Worm (Caenorhabditis elegans) whole organism, L1 larva: ENCODE data around the gene acl-2.
"Not testable (repeated sequence)": the region's sequence is repeated elsewhere in the genome, so short reads cannot be mapped to it uniquely, and the experiment has no call there.

ENCODE experiments used
- C04F5.9 ChIP-seq: sonication (generic microtip); optimal IDR thresholded peaks from 2 replicates; lab custom pipeline; 2016; ENCODE audit warnings: missing genetic modification characterization, missing compliant biosample characterization
- C16A3.4 ChIP-seq: fragments of 150-350 bp; optimal IDR thresholded peaks from 2 replicates; lab custom pipeline; 2014; ENCODE audit warnings: missing biosample characterization, missing genetic modification characterization
- F16B12.6 ChIP-seq: fragments of 150-350 bp; optimal IDR thresholded peaks from 2 replicates; lab custom pipeline; 2014; ENCODE audit warnings: missing biosample characterization, missing genetic modification characterization
- ama-1 ChIP-seq: fragments of 150-350 bp; optimal IDR thresholded peaks from 2 replicates; lab custom pipeline; 2014
- blmp-1 ChIP-seq: fragments of 150-350 bp; optimal IDR thresholded peaks from 2 replicates; lab custom pipeline; 2014; ENCODE audit warnings: missing biosample characterization, missing genetic modification characterization
- ces-1 ChIP-seq: fragments of 150-350 bp; optimal IDR thresholded peaks from 2 replicates; lab custom pipeline; 2014; ENCODE audit warnings: missing biosample characterization, missing genetic modification reagents, missing genetic modification characterization
- dpl-1 ChIP-seq, 3 experiments: fragments of 150-350 bp in 2 of 3; sonication (generic microtip) in 1 of 3; optimal IDR thresholded peaks; 2 replicates each; lab custom pipeline; 2014 to 2017; ENCODE audit warnings: missing biosample characterization in 3 of 3, missing genetic modification characterization in 3 of 3, missing genetic modification reagents in 3 of 3
- efl-1 ChIP-seq, 4 experiments: fragments of 150-350 bp; optimal IDR thresholded peaks in 3 of 4; peaks in 1 of 4; 1 replicate in 1 of 4; 2 replicates in 3 of 4; lab custom pipeline; 2014; ENCODE audit warnings: missing biosample characterization in 2 of 4, missing genetic modification characterization in 2 of 4, missing genetic modification reagents in 2 of 4
- efl-3 ChIP-seq: fragments of 200-800 bp; sonication (Bioruptor generic); optimal IDR thresholded peaks from 2 replicates; lab custom pipeline; 2018; ENCODE audit warnings: mild to moderate bottlenecking, missing genetic modification characterization, missing compliant biosample characterization
- fkh-8 ChIP-seq: sonication (generic microtip); optimal IDR thresholded peaks from 2 replicates; lab custom pipeline; 2016; ENCODE audit warnings: mild to moderate bottlenecking, missing genetic modification characterization, missing compliant biosample characterization
- grh-1 ChIP-seq: fragments of 200-800 bp; sonication (Bioruptor generic); IDR thresholded peaks from 2 replicates; pipeline ENCODE4 v1.3.6; 2022; ENCODE audit warnings: missing genetic modification reagents, missing genetic modification characterization, missing compliant biosample characterization
- hlh-17 ChIP-seq: fragments of 200-800 bp; sonication (Bioruptor generic); optimal IDR thresholded peaks from 2 replicates; lab custom pipeline; 2018; ENCODE audit warnings: missing genetic modification characterization, mild to moderate bottlenecking, missing compliant biosample characterization, moderate library complexity, borderline replicate concordance
- isw-1 ChIP-seq: fragments of 200-800 bp; sonication (Bioruptor generic); IDR thresholded peaks from 2 replicates; pipeline ENCODE4 v1.3.6; 2022; ENCODE audit warnings: missing genetic modification characterization, missing compliant biosample characterization
- lin-14 ChIP-seq: fragments of 200-800 bp; sonication (Bioruptor generic); optimal IDR thresholded peaks from 2 replicates; lab custom pipeline; 2018; ENCODE audit warnings: mild to moderate bottlenecking, missing genetic modification characterization, moderate library complexity, missing compliant biosample characterization
- lin-35 ChIP-seq, 2 experiments: fragments of 150-350 bp; optimal IDR thresholded peaks; 2 replicates each; lab custom pipeline; 2014; ENCODE audit warnings: missing biosample characterization in 2 of 2, missing genetic modification characterization in 2 of 2, missing genetic modification reagents in 2 of 2
- lin-39 ChIP-seq: fragments of 150-350 bp; optimal IDR thresholded peaks from 2 replicates; lab custom pipeline; 2014; ENCODE audit warnings: missing biosample characterization, missing genetic modification reagents, missing genetic modification characterization
- lir-3 ChIP-seq: sonication (generic microtip); optimal IDR thresholded peaks from 2 replicates; lab custom pipeline; 2016; ENCODE audit warnings: mild to moderate bottlenecking, missing genetic modification characterization, moderate library complexity, missing compliant biosample characterization; ENCODE audit not compliant: poor library complexity
- lsy-2 ChIP-seq, 2 experiments: fragments of 150-350 bp; optimal IDR thresholded peaks; 2 replicates each; lab custom pipeline; 2014; ENCODE audit warnings: missing biosample characterization in 2 of 2, missing genetic modification characterization in 2 of 2
- mef-2 ChIP-seq: fragments of 150-350 bp; optimal IDR thresholded peaks from 2 replicates; lab custom pipeline; 2014; ENCODE audit warnings: missing biosample characterization, missing genetic modification characterization
- mep-1 ChIP-seq: fragments of 150-350 bp; optimal IDR thresholded peaks from 2 replicates; lab custom pipeline; 2014; ENCODE audit warnings: missing biosample characterization, missing genetic modification characterization
- nhr-12 ChIP-seq: sonication (generic microtip); optimal IDR thresholded peaks from 2 replicates; lab custom pipeline; 2017; ENCODE audit warnings: missing biosample characterization, missing genetic modification characterization
- nhr-19 ChIP-seq: fragments of 200-800 bp; sonication (Bioruptor generic); conservative IDR thresholded peaks from 2 replicates; pipeline ENCODE4 v1.3.6; 2022; ENCODE audit warnings: missing genetic modification characterization, missing compliant biosample characterization
- nhr-20 ChIP-seq: sonication (generic microtip); optimal IDR thresholded peaks from 2 replicates; lab custom pipeline; 2016; ENCODE audit warnings: mild to moderate bottlenecking, missing genetic modification characterization, missing compliant biosample characterization
- nhr-28 ChIP-seq: fragments of 150-350 bp; optimal IDR thresholded peaks from 2 replicates; lab custom pipeline; 2014; ENCODE audit warnings: missing biosample characterization, missing genetic modification characterization
- nhr-71 ChIP-seq: sonication (generic microtip); optimal IDR thresholded peaks from 2 replicates; lab custom pipeline; 2016; ENCODE audit warnings: mild to moderate bottlenecking, missing genetic modification characterization, moderate library complexity, missing compliant biosample characterization
- nhr-84 ChIP-seq: sonication (generic microtip); optimal IDR thresholded peaks from 2 replicates; lab custom pipeline; 2017; ENCODE audit warnings: missing biosample characterization, missing genetic modification characterization
- pag-3 ChIP-seq: sonication (generic microtip); optimal IDR thresholded peaks from 2 replicates; lab custom pipeline; 2017; ENCODE audit warnings: missing genetic modification characterization, mild to moderate bottlenecking, missing compliant biosample characterization, antibody characterized with exemption, borderline replicate concordance; ENCODE audit not compliant: insufficient read depth
- pax-3 ChIP-seq: fragments of 200-800 bp; sonication (Bioruptor generic); optimal IDR thresholded peaks from 2 replicates; lab custom pipeline; 2018; ENCODE audit warnings: mild to moderate bottlenecking, missing genetic modification characterization, moderate library complexity, missing compliant biosample characterization
- skn-1 ChIP-seq: fragments of 150-350 bp; optimal IDR thresholded peaks from 2 replicates; lab custom pipeline; 2014; ENCODE audit warnings: missing biosample characterization, missing genetic modification characterization
- snu-23 ChIP-seq: sonication (generic microtip); optimal IDR thresholded peaks from 2 replicates; lab custom pipeline; 2016; ENCODE audit warnings: missing genetic modification characterization, missing compliant biosample characterization
- sox-4 ChIP-seq: sonication (generic microtip); optimal IDR thresholded peaks from 2 replicates; lab custom pipeline; 2016; ENCODE audit warnings: missing genetic modification characterization, missing compliant biosample characterization
- sptf-1 ChIP-seq: fragments of 150-350 bp; optimal IDR thresholded peaks from 2 replicates; lab custom pipeline; 2014; ENCODE audit warnings: missing biosample characterization, missing genetic modification characterization
- unc-130 ChIP-seq: fragments of 150-350 bp; optimal IDR thresholded peaks from 2 replicates; lab custom pipeline; 2017; ENCODE audit warnings: missing biosample characterization, missing genetic modification characterization, inconsistent platforms
- unc-86 ChIP-seq: sonication (generic microtip); optimal IDR thresholded peaks from 2 replicates; lab custom pipeline; 2016; ENCODE audit warnings: missing genetic modification characterization, missing compliant biosample characterization
- zag-1 ChIP-seq: fragments of 150-350 bp; optimal IDR thresholded peaks from 2 replicates; lab custom pipeline; 2014; ENCODE audit warnings: missing biosample characterization, missing genetic modification characterization

acl-2 gene

DNA sequence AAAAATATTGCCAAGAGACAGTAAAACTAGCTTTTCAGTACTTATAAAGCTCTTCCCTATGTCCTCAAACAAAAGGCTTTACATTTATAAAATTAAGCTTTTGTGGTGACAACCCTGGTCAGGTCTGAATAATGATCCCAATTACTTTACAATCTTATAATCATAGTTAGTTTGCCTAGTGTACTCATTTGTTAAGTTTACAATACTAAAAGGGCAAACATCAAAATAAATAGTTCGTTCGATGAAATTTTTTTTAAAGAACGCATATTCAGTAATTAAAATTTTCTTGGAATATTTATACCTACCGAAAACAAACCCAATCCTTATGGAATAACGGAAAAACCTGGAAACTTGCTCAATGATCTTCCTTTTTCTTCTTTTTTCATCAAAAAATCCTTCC, 27.9 kb upstream of the acl-2 start:
- TF ChIP-seq sptf-1 (no peak), efl-3 (GFP tag; lab: Kevin White, UChicago) (no peak), nhr-28 (tag; lab: Kevin White, UChicago) (no peak), hlh-17 (GFP tag; lab: Kevin White, UChicago) (no peak), lin-35 (GFP tag; optimal IDR thresholded peaks at IDR 0.05; lab: Kevin White, UChicago) (no peak), pax-3 (tag; lab: Kevin White, UChicago) (no peak), unc-130 (tag; lab: Kevin White, UChicago) (no peak), pag-3 (no peak), ama-1 (no peak), lsy-2 (tag; optimal IDR thresholded peaks at IDR 0.05; lab: Kevin White, UChicago) (no peak), C16A3.4 (tag; lab: Kevin White, UChicago) (no peak), C04F5.9 (no peak), lir-3 (tag; lab: Kevin White, UChicago) (no peak), dpl-1 (GFP tag; optimal IDR thresholded peaks at IDR 0.05; lab: Kevin White, UChicago) (no peak), ces-1 (GFP tag; lab: Kevin White, UChicago) (no peak), mef-2 (tag; lab: Kevin White, UChicago) (no peak), nhr-84 (no peak), nhr-12 (tag; lab: Kevin White, UChicago) (no peak)

- peak; percentile 15 for TF ChIP-seq lin-14 (GFP tag; lab: Kevin White, UChicago)
- TF ChIP-seq blmp-1 (tag; lab: Kevin White, UChicago): peak; percentile 19
- peak in 2 of 3 experiments; percentile 30 to 54 for TF ChIP-seq dpl-1 (GFP tag; optimal IDR thresholded peaks at IDR 0.05; lab: Kevin White, UChicago)
- no peak for TF ChIP-seq unc-86
- peak; percentile 15 for TF ChIP-seq nhr-20
- TF ChIP-seq zag-1 (tag; lab: Kevin White, UChicago): no peak
- peak; percentile 24 for TF ChIP-seq snu-23 (GFP tag; lab: Kevin White, UChicago)
- peak; percentile 58 for TF ChIP-seq mep-1 (tag; lab: Kevin White, UChicago)
- TF ChIP-seq efl-1 (optimal IDR thresholded peaks at IDR 0.05; lab: Kevin White, UChicago): peak; percentile 23 to 34
- TF ChIP-seq efl-1 (GFP tag; optimal IDR thresholded peaks at IDR 0.05 in 1 of 2; lab: Kevin White, UChicago): peak; percentile 31 to 90
- TF ChIP-seq nhr-71 (tag; lab: Kevin White, UChicago): peak; percentile 43
- peak; percentile 58 to 93 for TF ChIP-seq lsy-2 (tag; optimal IDR thresholded peaks at IDR 0.05; lab: Kevin White, UChicago)
- TF ChIP-seq F16B12.6: peak; percentile 82
- TF ChIP-seq skn-1 (tag; lab: Kevin White, UChicago): peak; percentile 11
- no peak for TF ChIP-seq lin-39
Observed at ce11 chrV:10054872-10055271, 24.0 kb upstream of the acl-2 start, which contains the start of gene yif-1. yif-1 (minus strand) TSS chrV:10054913.

- no peak for TF ChIP-seq unc-130 (tag; lab: Kevin White, UChicago)
- TF ChIP-seq hlh-17 (GFP tag; lab: Kevin White, UChicago): no peak
- TF ChIP-seq fkh-8 (tag; lab: Kevin White, UChicago): no peak
- no peak for TF ChIP-seq lin-39
- no peak for TF ChIP-seq pax-3 (tag; lab: Kevin White, UChicago)
- no peak for TF ChIP-seq sox-4 (tag; lab: Kevin White, UChicago)
- TF ChIP-seq, all 84 proteins: peak for 0
Observed at ce11 chrV:10051855-10052254, 21.0 kb upstream of the acl-2 start, which contains the start of gene str-118. str-118 (plus strand) TSS chrV:10052155.

DNA sequence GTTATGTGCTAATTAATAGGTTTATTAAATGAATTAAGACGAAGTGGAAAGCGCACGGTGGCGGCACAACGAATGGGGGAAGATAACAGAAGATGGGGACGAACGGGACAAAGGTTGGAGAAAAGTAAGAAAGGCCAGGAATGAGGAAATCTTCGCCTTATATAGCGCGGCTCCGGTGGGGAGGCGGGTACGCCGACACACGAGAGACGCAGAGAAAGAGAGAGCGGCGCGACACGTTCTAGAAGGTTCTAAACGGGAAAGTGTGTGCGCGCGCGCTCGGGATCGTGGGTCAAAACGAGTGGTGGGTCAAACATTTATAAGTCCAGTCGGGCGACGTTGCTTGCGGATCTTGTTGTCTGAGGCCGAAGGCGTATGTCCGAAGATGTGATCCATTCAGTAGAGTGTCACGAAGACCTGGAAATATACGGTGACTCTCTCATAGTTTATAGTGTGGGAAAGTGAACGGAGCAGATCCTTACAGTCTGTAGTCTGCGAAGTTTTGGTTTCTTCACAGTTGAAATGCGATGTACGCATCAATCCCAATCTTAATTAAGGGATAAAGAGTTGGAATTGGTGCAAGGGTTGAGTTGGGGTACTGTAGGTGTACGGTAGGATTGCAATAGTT, 18.4 kb upstream of the acl-2 start:
- TF ChIP-seq efl-1 (optimal IDR thresholded peaks at IDR 0.05; lab: Kevin White, UChicago): not testable (repeated sequence)
- TF ChIP-seq efl-1 (GFP tag; optimal IDR thresholded peaks at IDR 0.05 in 1 of 2; lab: Kevin White, UChicago) (peak in 1 of 2 experiments; percentile 78), nhr-19 (GFP tag; lab: Robert Waterston, UW) (peak; percentile 42), grh-1 (GFP tag; lab: Robert Waterston, UW) (peak; percentile 74), isw-1 (GFP tag; lab: Robert Waterston, UW) (peak; percentile 12; the same call in 1 of the 2 replicates)
